Worm (Caenorhabditis elegans) whole organism, young adult: ENCODE results near the gene W02F12.4.
A peak's percentile ranks its signal among the peaks of the same experiment; 100 is the strongest.

Experiments
- B0336.3 ChIP-seq: fragments of 200-800 bp; sonication (Bioruptor generic); IDR thresholded peaks from 2 replicates; pipeline ENCODE4 v1.3.6; 2022; ENCODE audit warnings: missing genetic modification characterization, missing compliant biosample characterization
- C06A6.2 ChIP-seq: fragments of 200-800 bp; sonication (Bioruptor generic); conservative IDR thresholded peaks from 2 replicates; pipeline ENCODE4 v1.3.6; 2022; ENCODE audit warnings: missing genetic modification characterization, missing compliant biosample characterization
- D2030.7 ChIP-seq: fragments of 200-800 bp; sonication (Bioruptor generic); IDR thresholded peaks from 2 replicates; pipeline ENCODE4 v1.3.6; 2022; ENCODE audit warnings: missing genetic modification reagents, missing genetic modification characterization, missing compliant biosample characterization
- F39B2.1 ChIP-seq: fragments of 200-800 bp; sonication (Bioruptor generic); IDR thresholded peaks from 2 replicates; pipeline ENCODE4 v1.3.6; 2022; ENCODE audit warnings: missing genetic modification reagents, missing genetic modification characterization, missing compliant biosample characterization
- F57A8.1 ChIP-seq: fragments of 200-800 bp; sonication (Bioruptor generic); optimal IDR thresholded peaks from 2 replicates; lab custom pipeline; 2018; ENCODE audit warnings: mild to moderate bottlenecking, missing genetic modification characterization, moderate library complexity, missing compliant biosample characterization
- K11D2.4 ChIP-seq: fragments of 200-800 bp; sonication (Bioruptor generic); IDR thresholded peaks from 2 replicates; pipeline ENCODE4 v1.3.6; 2022; ENCODE audit warnings: missing genetic modification reagents, missing genetic modification characterization, missing compliant biosample characterization
- K12H6.12 ChIP-seq: fragments of 200-800 bp; sonication (Bioruptor generic); optimal IDR thresholded peaks from 2 replicates; lab custom pipeline; 2018; ENCODE audit warnings: mild to moderate bottlenecking, missing genetic modification characterization, missing compliant biosample characterization
- T07F8.4 ChIP-seq: sonication (generic microtip); optimal IDR thresholded peaks from 2 replicates; lab custom pipeline; 2016; ENCODE audit warnings: mild to moderate bottlenecking, missing genetic modification characterization, moderate library complexity, missing compliant biosample characterization
- T26A5.8 ChIP-seq: sonication (generic microtip); optimal IDR thresholded peaks from 2 replicates; lab custom pipeline; 2016; ENCODE audit warnings: missing genetic modification characterization, missing compliant biosample characterization
- Y53F4B.3 ChIP-seq: fragments of 200-800 bp; sonication (Bioruptor generic); IDR thresholded peaks from 2 replicates; pipeline ENCODE4 v1.3.6; 2022; ENCODE audit warnings: missing genetic modification reagents, missing genetic modification characterization, missing compliant biosample characterization
- Y53G8AR.9 ChIP-seq: fragments of 200-800 bp; sonication (Bioruptor generic); conservative IDR thresholded peaks from 2 replicates; pipeline ENCODE4 v1.3.6; 2022; ENCODE audit warnings: missing genetic modification reagents, missing genetic modification characterization, missing compliant biosample characterization
- ama-1 ChIP-seq, 3 experiments: fragments of 150-350 bp in 1 of 3; sonication (generic microtip) in 2 of 3; optimal IDR thresholded peaks; 2 replicates each; lab custom pipeline; 2014 to 2018; ENCODE audit warnings: missing biosample characterization in 2 of 3, missing genetic modification characterization in 2 of 3, missing genetic modification reagents in 2 of 3
- aptf-2 ChIP-seq: fragments of 200-800 bp; sonication (Bioruptor generic); conservative IDR thresholded peaks from 2 replicates; pipeline ENCODE4 v1.3.6; 2022; ENCODE audit warnings: missing genetic modification reagents, missing genetic modification characterization, missing compliant biosample characterization
- athp-1 ChIP-seq: sonication (generic microtip); optimal IDR thresholded peaks from 2 replicates; lab custom pipeline; 2017; ENCODE audit warnings: mild to moderate bottlenecking, missing genetic modification characterization, missing compliant biosample characterization
- attf-3 ChIP-seq: fragments of 200-800 bp; sonication (Bioruptor generic); conservative IDR thresholded peaks from 2 replicates; pipeline ENCODE4 v1.3.6; 2022; ENCODE audit warnings: missing genetic modification reagents, missing genetic modification characterization, missing compliant biosample characterization
- attf-6 ChIP-seq: fragments of 200-800 bp; sonication (Bioruptor generic); IDR thresholded peaks from 2 replicates; pipeline ENCODE4 v1.3.6; 2022; ENCODE audit warnings: missing genetic modification reagents, missing genetic modification characterization, missing compliant biosample characterization
- cebp-1 ChIP-seq, 2 experiments: fragments of 200-800 bp in 1 of 2; sonication (Bioruptor generic) in 1 of 2; sonication (generic microtip) in 1 of 2; IDR thresholded peaks in 1 of 2; optimal IDR thresholded peaks in 1 of 2; 2 replicates each; pipeline versions ENCODE4 v1.3.6 to Lab custom; 2017 to 2022; ENCODE audit warnings: missing compliant biosample characterization in 2 of 2, missing genetic modification characterization in 2 of 2, mild to moderate bottlenecking in 1 of 2, missing genetic modification reagents in 1 of 2, moderate library complexity in 1 of 2
- cebp-2 ChIP-seq: fragments of 200-800 bp; sonication (Bioruptor generic); IDR thresholded peaks from 2 replicates; pipeline ENCODE4 v1.3.6; 2022; ENCODE audit warnings: missing genetic modification characterization, missing compliant biosample characterization
- ceh-79 ChIP-seq: sonication (generic microtip); optimal IDR thresholded peaks from 2 replicates; lab custom pipeline; 2017; ENCODE audit warnings: mild to moderate bottlenecking, missing genetic modification characterization, missing compliant biosample characterization
- dox-1 ChIP-seq: fragments of 200-800 bp; sonication (Bioruptor generic); IDR thresholded peaks from 2 replicates; pipeline ENCODE4 v1.3.6; 2022; ENCODE audit warnings: missing genetic modification reagents, missing genetic modification characterization, missing compliant biosample characterization
- egl-18 ChIP-seq: fragments of 200-800 bp; sonication (Bioruptor generic); IDR thresholded peaks from 2 replicates; pipeline ENCODE4 v1.3.6; 2022; ENCODE audit warnings: missing genetic modification reagents, missing genetic modification characterization, missing compliant biosample characterization
- ekl-4 ChIP-seq: fragments of 200-800 bp; sonication (Bioruptor generic); IDR thresholded peaks from 2 replicates; pipeline ENCODE4 v1.3.6; 2022; ENCODE audit warnings: missing genetic modification reagents, missing genetic modification characterization, missing compliant biosample characterization
- ets-4 ChIP-seq: fragments of 200-800 bp; sonication (Bioruptor generic); optimal IDR thresholded peaks from 2 replicates; lab custom pipeline; 2018; ENCODE audit warnings: mild to moderate bottlenecking, missing genetic modification characterization, missing compliant biosample characterization
- hlh-12 ChIP-seq: sonication (generic microtip); optimal IDR thresholded peaks from 2 replicates; lab custom pipeline; 2016; ENCODE audit warnings: missing genetic modification characterization, missing compliant biosample characterization
- hsf-1 ChIP-seq: fragments of 200-800 bp; sonication (Bioruptor generic); IDR thresholded peaks from 2 replicates; pipeline ENCODE4 v1.3.6; 2022; ENCODE audit warnings: missing genetic modification reagents, missing genetic modification characterization, missing compliant biosample characterization
- let-607 ChIP-seq, 2 experiments: fragments of 200-800 bp in 1 of 2; sonication (Bioruptor generic) in 1 of 2; sonication (generic microtip) in 1 of 2; optimal IDR thresholded peaks; 2 replicates each; lab custom pipeline; 2016 to 2018; ENCODE audit warnings: mild to moderate bottlenecking in 2 of 2, missing compliant biosample characterization in 2 of 2, missing genetic modification characterization in 2 of 2, moderate library complexity in 2 of 2, missing genotype in 1 of 2
- lin-35 ChIP-seq, 3 experiments: fragments of 150-350 bp in 2 of 3; sonication (generic microtip) in 1 of 3; optimal IDR thresholded peaks; 2 replicates each; lab custom pipeline; 2014 to 2018; ENCODE audit warnings: missing biosample characterization in 3 of 3, missing genetic modification characterization in 3 of 3, missing genetic modification reagents in 3 of 3
- lin-54 ChIP-seq: fragments of 200-800 bp; sonication (Bioruptor generic); optimal IDR thresholded peaks from 2 replicates; lab custom pipeline; 2018; ENCODE audit warnings: mild to moderate bottlenecking, missing genetic modification characterization, missing compliant biosample characterization
- madf-6 ChIP-seq: fragments of 200-800 bp; sonication (Bioruptor generic); IDR thresholded peaks from 2 replicates; pipeline ENCODE4 v1.3.6; 2022; ENCODE audit warnings: missing genetic modification reagents, missing genetic modification characterization, missing compliant biosample characterization
- madf-8 ChIP-seq: fragments of 200-800 bp; sonication (Bioruptor generic); conservative IDR thresholded peaks from 2 replicates; pipeline ENCODE4 v1.3.6; 2022; ENCODE audit warnings: missing genetic modification reagents, missing genetic modification characterization, missing compliant biosample characterization
- mcd-1 ChIP-seq: fragments of 200-800 bp; sonication (Bioruptor generic); IDR thresholded peaks from 2 replicates; pipeline ENCODE4 v1.3.6; 2022; ENCODE audit warnings: missing genetic modification reagents, missing genetic modification characterization, missing compliant biosample characterization
- nhr-120 ChIP-seq: fragments of 200-800 bp; sonication (Bioruptor generic); IDR thresholded peaks from 2 replicates; pipeline ENCODE4 v1.3.6; 2022; ENCODE audit warnings: missing genetic modification characterization, missing compliant biosample characterization
- nhr-90 ChIP-seq: sonication (generic microtip); optimal IDR thresholded peaks from 2 replicates; lab custom pipeline; 2016; ENCODE audit warnings: missing genotype, mild to moderate bottlenecking, missing genetic modification characterization, missing compliant biosample characterization
- rcor-1 ChIP-seq: fragments of 200-800 bp; sonication (Bioruptor generic); IDR thresholded peaks from 2 replicates; pipeline ENCODE4 v1.3.6; 2022; ENCODE audit warnings: missing genetic modification reagents, missing genetic modification characterization, missing compliant biosample characterization
- repo-1 ChIP-seq: sonication (generic microtip); optimal IDR thresholded peaks from 2 replicates; lab custom pipeline; 2017; ENCODE audit warnings: mild to moderate bottlenecking, missing genetic modification characterization, missing compliant biosample characterization
- rpc-1 ChIP-seq, 2 experiments: fragments of 150-350 bp in 1 of 2; sonication (generic microtip) in 1 of 2; optimal IDR thresholded peaks; 2 replicates each; lab custom pipeline; 2014 to 2018; ENCODE audit warnings: missing biosample characterization in 1 of 2, missing genetic modification characterization in 1 of 2, missing genetic modification reagents in 1 of 2, missing genotype in 1 of 2
- sea-2 ChIP-seq: fragments of 200-800 bp; sonication (Bioruptor generic); IDR thresholded peaks from 2 replicates; pipeline ENCODE4 v1.3.6; 2022; ENCODE audit warnings: missing genetic modification characterization, missing compliant biosample characterization
- sptf-2 ChIP-seq: fragments of 200-800 bp; sonication (Bioruptor generic); optimal IDR thresholded peaks from 2 replicates; lab custom pipeline; 2018; ENCODE audit warnings: mild to moderate bottlenecking, missing genetic modification characterization, missing compliant biosample characterization
- tlf-1 ChIP-seq: fragments of 200-800 bp; sonication (Bioruptor generic); optimal IDR thresholded peaks from 2 replicates; lab custom pipeline; 2018; ENCODE audit warnings: mild to moderate bottlenecking, missing genetic modification characterization, missing compliant biosample characterization
- unc-130 ChIP-seq: sonication (generic microtip); optimal IDR thresholded peaks from 2 replicates; lab custom pipeline; 2016; ENCODE audit warnings: missing genetic modification reagents, missing genetic modification characterization, missing compliant biosample characterization
- zim-3 ChIP-seq: sonication (generic microtip); optimal IDR thresholded peaks from 2 replicates; lab custom pipeline; 2017; ENCODE audit warnings: mild to moderate bottlenecking, missing genetic modification characterization, moderate library complexity, missing compliant biosample characterization
- ztf-18 ChIP-seq: sonication (generic microtip); optimal IDR thresholded peaks from 2 replicates; lab custom pipeline; 2016; ENCODE audit warnings: missing genotype, mild to moderate bottlenecking, missing genetic modification characterization, missing compliant biosample characterization
- ztf-25 ChIP-seq: fragments of 200-800 bp; sonication (Bioruptor generic); IDR thresholded peaks from 2 replicates; pipeline ENCODE4 v1.3.6; 2022; ENCODE audit warnings: missing genetic modification reagents, missing genetic modification characterization, missing compliant biosample characterization
- ztf-26 ChIP-seq: sonication (generic microtip); optimal IDR thresholded peaks from 2 replicates; lab custom pipeline; 2017; ENCODE audit warnings: missing genetic modification characterization, missing compliant biosample characterization
- ztf-3 ChIP-seq: fragments of 200-800 bp; sonication (Bioruptor generic); optimal IDR thresholded peaks from 2 replicates; lab custom pipeline; 2018; ENCODE audit warnings: mild to moderate bottlenecking, missing genetic modification characterization, missing compliant biosample characterization

Gene W02F12.4

ce11 chrV:6656451-6657115 lies 50.2 kb downstream of the W02F12.4 start, which contains the start of gene snb-1 (continued):
- TF ChIP-seq dox-1 (peak; percentile 27; the same call in 1 of the 2 replicates), ets-4 (GFP tag; lab: Kevin White, UChicago) (no peak), attf-3 (GFP tag; lab: Robert Waterston, UW) (no peak), sea-2 (GFP tag; lab: Robert Waterston, UW) (no peak), ama-1 (optimal IDR thresholded peaks at IDR 0.05; lab: Kevin White, UChicago) (no peak), ama-1 (GFP tag; optimal IDR thresholded peaks at IDR 0.05; lab: Kevin White, UChicago) (no peak), ztf-26 (peak; percentile 16), sptf-2 (no peak), tlf-1 (no peak), zim-3 (tag; lab: Kevin White, UChicago) (no peak), let-607 (tag; optimal IDR thresholded peaks at IDR 0.05; lab: Kevin White, UChicago) (no peak), Y53F4B.3 (GFP tag; lab: Robert Waterston, UW) (no peak), K11D2.4 (GFP tag; lab: Robert Waterston, UW) (peak; percentile 23; the same call in 1 of the 2 replicates), nhr-90 (tag; lab: Kevin White, UChicago) (no peak), lin-54 (GFP tag; lab: Kevin White, UChicago) (peak; percentile 11), cebp-2 (no peak), attf-6 (GFP tag; lab: Robert Waterston, UW) (no peak), K12H6.12 (tag; lab: Kevin White, UChicago) (no peak), hlh-12 (no peak), ekl-4 (GFP tag; lab: Robert Waterston, UW) (no peak)

DNA sequence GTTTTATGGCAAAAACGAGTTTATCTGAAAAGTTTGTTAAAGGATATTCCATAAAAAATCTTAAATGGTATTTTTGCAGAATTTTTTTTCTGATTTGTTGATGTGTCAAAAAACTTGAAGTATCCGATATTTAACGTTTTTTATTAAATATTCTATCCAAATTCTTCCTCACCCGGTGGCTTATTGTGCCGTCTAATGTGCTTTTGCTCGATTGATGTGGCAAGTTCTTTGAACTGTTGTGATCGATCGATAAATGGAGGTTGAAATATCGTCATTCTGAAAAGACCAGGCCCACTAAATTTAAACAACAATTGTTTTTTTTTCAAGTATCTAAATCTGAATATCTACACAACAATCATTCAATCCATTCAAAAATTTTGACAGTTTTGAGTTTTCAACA lies 51.6 kb downstream of the W02F12.4 start, which contains the start of gene syx-18:
syx-18 (minus strand) TSS at position 276 of the 400 bp plus-strand sequence.
- TF ChIP-seq T26A5.8, result no peak
- TF ChIP-seq rpc-1 (optimal IDR thresholded peaks at IDR 0.05; lab: Kevin White, UChicago), result no peak
- no peak for TF ChIP-seq rpc-1 (tag; optimal IDR thresholded peaks at IDR 0.05; lab: Kevin White, UChicago)
- peak in 2 of 3 experiments; percentile 33 to 43 for TF ChIP-seq lin-35 (GFP tag; optimal IDR thresholded peaks at IDR 0.05; lab: Kevin White, UChicago)
- no peak for TF ChIP-seq C06A6.2
- TF ChIP-seq athp-1, result peak; percentile 63
- no peak for TF ChIP-seq ztf-18
- TF ChIP-seq hsf-1 (GFP tag; lab: Robert Waterston, UW), result 0 out of 2 replicates have a peak, but pooled peaks have one; percentile 48
- no peak for TF ChIP-seq ekl-4 (GFP tag; lab: Robert Waterston, UW)
- TF ChIP-seq rcor-1 (GFP tag; lab: Robert Waterston, UW), result peak; percentile 30; the same call in 1 of the 2 replicates
- TF ChIP-seq madf-6 (GFP tag; lab: Robert Waterston, UW), result peak; percentile 53
- TF ChIP-seq repo-1 (tag; lab: Kevin White, UChicago), result peak; percentile 32
- no peak for TF ChIP-seq cebp-1 (GFP tag; IDR thresholded peaks at IDR 0.05; lab: Robert Waterston, UW)
- peak; percentile 34 for TF ChIP-seq cebp-1 (tag; optimal IDR thresholded peaks at IDR 0.05; lab: Kevin White, UChicago)
- TF ChIP-seq ama-1 (optimal IDR thresholded peaks at IDR 0.05; lab: Kevin White, UChicago), result peak; percentile 18
- TF ChIP-seq ama-1 (GFP tag; optimal IDR thresholded peaks at IDR 0.05; lab: Kevin White, UChicago), result peak in 1 of 2 experiments; percentile 49
- peak; percentile 73 for TF ChIP-seq Y53G8AR.9 (GFP tag; lab: Robert Waterston, UW)
- no peak for TF ChIP-seq ceh-79 (tag; lab: Kevin White, UChicago)
- no peak for TF ChIP-seq sea-2 (GFP tag; lab: Robert Waterston, UW)
- no peak for TF ChIP-seq egl-18 (GFP tag; lab: Robert Waterston, UW)
- no peak for TF ChIP-seq unc-130
- 0 out of 2 replicates have a peak, but pooled peaks have one; percentile 26 for TF ChIP-seq D2030.7
- TF ChIP-seq nhr-120 (GFP tag; lab: Robert Waterston, UW), result no peak
- TF ChIP-seq let-607 (tag; optimal IDR thresholded peaks at IDR 0.05; lab: Kevin White, UChicago), result peak in 1 of 2 experiments; percentile 38
- TF ChIP-seq sptf-2, result no peak
- no peak for TF ChIP-seq aptf-2 (GFP tag; lab: Robert Waterston, UW)
- TF ChIP-seq F57A8.1 (GFP tag; lab: Kevin White, UChicago), result no peak
- no peak for TF ChIP-seq madf-8 (GFP tag; lab: Robert Waterston, UW)
- peak; percentile 33; the same call in 1 of the 2 replicates for TF ChIP-seq B0336.3 (GFP tag; lab: Robert Waterston, UW)
- 0 out of 2 replicates have a peak, but pooled peaks have one; percentile 9 for TF ChIP-seq F39B2.1 (GFP tag; lab: Robert Waterston, UW)
- TF ChIP-seq attf-3 (GFP tag; lab: Robert Waterston, UW), result no peak
- TF ChIP-seq mcd-1 (GFP tag; lab: Robert Waterston, UW), result no peak
- TF ChIP-seq ztf-3 (GFP tag; lab: Kevin White, UChicago), result no peak
- TF ChIP-seq T07F8.4 (tag; lab: Kevin White, UChicago), result no peak
- TF ChIP-seq ztf-25 (GFP tag; lab: Robert Waterston, UW), result no peak
